Fruit fly (Drosophila melanogaster): ENCODE data around the gene mbf1.

Gene mbf1

dm6 chr3L:16612972-16613371 is 38.7 kb downstream of the mbf1 start (continued):
- no peak for TF ChIP-seq tgo (GFP tag; IDR thresholded peaks at IDR 0.05)
- no peak for TF ChIP-seq pita (GFP tag; optimal IDR thresholded peaks at IDR 0.05)
- no peak for TF ChIP-seq Bdp1 (GFP tag; optimal IDR thresholded peaks at IDR 0.05)
- no peak for TF ChIP-seq prd (optimal IDR thresholded peaks at IDR 0.05)
- 0 out of 3 replicates have a peak, but pooled peaks have one; percentile 24 for TF ChIP-seq prd (GFP tag; IDR thresholded peaks at IDR 0.05)
- TF ChIP-seq CG12659 (GFP tag; optimal IDR thresholded peaks at IDR 0.05), result no peak
- peak; percentile 11 for TF ChIP-seq Meics (GFP tag; optimal IDR thresholded peaks at IDR 0.05)
- peak; percentile 8 for TF ChIP-seq CG17385 (GFP tag; optimal IDR thresholded peaks at IDR 0.05)
- peak; percentile 10; the same call in 1 of the 3 replicates for TF ChIP-seq ci (GFP tag; IDR thresholded peaks at IDR 0.05)
- TF ChIP-seq CG17359 (tag; optimal IDR thresholded peaks at IDR 0.05), result no peak
- TF ChIP-seq exex (tag; optimal IDR thresholded peaks at IDR 0.05), result peak; percentile 45
- no peak for TF ChIP-seq kah (GFP tag; optimal IDR thresholded peaks at IDR 0.05)
- no peak for TF ChIP-seq corto (GFP tag; optimal IDR thresholded peaks at IDR 0.05)
- TF ChIP-seq stc (GFP tag; IDR thresholded peaks at IDR 0.05), result peak; percentile 6; the same call in 1 of the 2 replicates
- no peak for TF ChIP-seq CG18476 (GFP tag; optimal IDR thresholded peaks at IDR 0.05)
- no peak for TF ChIP-seq cato (GFP tag; optimal IDR thresholded peaks at IDR 0.05; ENCODE audit: borderline replicate concordance)
- peak; percentile 61 for TF ChIP-seq cg (GFP tag; optimal IDR thresholded peaks at IDR 0.05)
- peak; percentile 20; the same call in 1 of the 2 replicates for TF ChIP-seq NFAT (GFP tag; IDR thresholded peaks at IDR 0.05)
- no peak for TF ChIP-seq Sry-β (GFP tag; optimal IDR thresholded peaks at IDR 0.05)
- TF ChIP-seq HLH3B (GFP tag; IDR thresholded peaks at IDR 0.05), result no peak
- TF ChIP-seq jumu (GFP tag; optimal IDR thresholded peaks at IDR 0.05), result no peak
- peak; percentile 35; the same call in 1 of the 2 replicates for TF ChIP-seq Dref (GFP tag; IDR thresholded peaks at IDR 0.05)
- TF ChIP-seq CG11504 (tag; optimal IDR thresholded peaks at IDR 0.05), result no peak
- no peak for TF ChIP-seq CG8388 (GFP tag; optimal IDR thresholded peaks at IDR 0.05)
- no peak for TF ChIP-seq CG13424 (tag; optimal IDR thresholded peaks at IDR 0.05)
- no peak for TF ChIP-seq Deaf1 (tag; optimal IDR thresholded peaks at IDR 0.05)
- TF ChIP-seq ranshi (GFP tag; IDR thresholded peaks at IDR 0.05), result no peak
- TF ChIP-seq D (optimal IDR thresholded peaks at IDR 0.05), result no peak
- TF ChIP-seq D (GFP tag; optimal IDR thresholded peaks at IDR 0.05), result no peak
- no peak for TF ChIP-seq Doc2 (GFP tag; IDR thresholded peaks at IDR 0.05)
- TF ChIP-seq Rfx (GFP tag; IDR thresholded peaks at IDR 0.05), result peak; percentile 47; the same call in 1 of the 2 replicates
- no peak for TF ChIP-seq Hr51 (GFP tag; optimal IDR thresholded peaks at IDR 0.05)
- TF ChIP-seq bigmax (GFP tag; optimal IDR thresholded peaks at IDR 0.05), result no peak
- no peak for TF ChIP-seq CG4707 (GFP tag; optimal IDR thresholded peaks at IDR 0.05)
- no peak for TF ChIP-seq CG12236 (GFP tag; optimal IDR thresholded peaks at IDR 0.05)
- TF ChIP-seq Dek (tag; optimal IDR thresholded peaks at IDR 0.05), result no peak
- TF ChIP-seq Xrp1 (GFP tag; IDR thresholded peaks at IDR 0.05), result no peak
- TF ChIP-seq dati (GFP tag; IDR thresholded peaks at IDR 0.05), result no peak
- no peak for TF ChIP-seq HLHmδ (GFP tag; optimal IDR thresholded peaks at IDR 0.05)
- no peak for TF ChIP-seq CG42726 (GFP tag; IDR thresholded peaks at IDR 0.05; ENCODE audit: partially characterized antibody)
- TF ChIP-seq Hey (tag; optimal IDR thresholded peaks at IDR 0.05), result no peak
- no peak for TF ChIP-seq ham (GFP tag; IDR thresholded peaks at IDR 0.05)
- no peak for TF ChIP-seq grn (GFP tag; optimal IDR thresholded peaks at IDR 0.05)

Measured in whole organism, embryonic.